Worm (Caenorhabditis elegans) whole organism, L1 larva: ENCODE measurements around the gene cyp-13A12.

Experiments
- C04F5.9 ChIP-seq: sonication (generic microtip); optimal IDR thresholded peaks from 2 replicates; lab custom pipeline; 2016; ENCODE audit warnings: missing genetic modification characterization, missing compliant biosample characterization
- C16A3.4 ChIP-seq: fragments of 150-350 bp; optimal IDR thresholded peaks from 2 replicates; lab custom pipeline; 2014; ENCODE audit warnings: missing biosample characterization, missing genetic modification characterization
- C34B4.2 ChIP-seq: sonication (generic microtip); optimal IDR thresholded peaks from 2 replicates; lab custom pipeline; 2017; ENCODE audit warnings: mild to moderate bottlenecking, missing genetic modification characterization, missing compliant biosample characterization
- alr-1 ChIP-seq: fragments of 200-800 bp; sonication (Bioruptor generic); optimal IDR thresholded peaks from 2 replicates; lab custom pipeline; 2018; ENCODE audit warnings: borderline replicate concordance, mild to moderate bottlenecking, missing genetic modification characterization, missing compliant biosample characterization
- ama-1 ChIP-seq: fragments of 150-350 bp; optimal IDR thresholded peaks from 2 replicates; lab custom pipeline; 2014
- blmp-1 ChIP-seq: fragments of 150-350 bp; optimal IDR thresholded peaks from 2 replicates; lab custom pipeline; 2014; ENCODE audit warnings: missing biosample characterization, missing genetic modification characterization
- ceh-8 ChIP-seq: fragments of 200-800 bp; sonication (Bioruptor generic); optimal IDR thresholded peaks from 2 replicates; lab custom pipeline; 2018; ENCODE audit warnings: mild to moderate bottlenecking, missing genetic modification characterization, moderate library complexity, missing compliant biosample characterization
- ceh-82 ChIP-seq, 3 experiments: fragments of 150-350 bp in 1 of 3; sonication (generic microtip) in 2 of 3; optimal IDR thresholded peaks; 2 replicates each; lab custom pipeline; 2014 to 2017; ENCODE audit warnings: missing biosample characterization in 3 of 3, missing genetic modification characterization in 3 of 3
- ces-1 ChIP-seq: fragments of 150-350 bp; optimal IDR thresholded peaks from 2 replicates; lab custom pipeline; 2014; ENCODE audit warnings: missing biosample characterization, missing genetic modification reagents, missing genetic modification characterization
- dpl-1 ChIP-seq, 3 experiments: fragments of 150-350 bp in 2 of 3; sonication (generic microtip) in 1 of 3; optimal IDR thresholded peaks; 2 replicates each; lab custom pipeline; 2014 to 2017; ENCODE audit warnings: missing biosample characterization in 3 of 3, missing genetic modification characterization in 3 of 3, missing genetic modification reagents in 3 of 3
- dsc-1 ChIP-seq: sonication (generic microtip); optimal IDR thresholded peaks from 2 replicates; lab custom pipeline; 2016; ENCODE audit warnings: mild to moderate bottlenecking, missing genetic modification characterization, missing compliant biosample characterization
- efl-1 ChIP-seq, 4 experiments: fragments of 150-350 bp; optimal IDR thresholded peaks in 3 of 4; peaks in 1 of 4; 1 replicate in 1 of 4; 2 replicates in 3 of 4; lab custom pipeline; 2014; ENCODE audit warnings: missing biosample characterization in 2 of 4, missing genetic modification characterization in 2 of 4, missing genetic modification reagents in 2 of 4
- elt-2 ChIP-seq: sonication (generic microtip); optimal IDR thresholded peaks from 2 replicates; lab custom pipeline; 2016; ENCODE audit warnings: missing genetic modification characterization, mild to moderate bottlenecking, inconsistent platforms, missing compliant biosample characterization, missing genetic modification reagents
- elt-3 ChIP-seq, 6 experiments: fragments of 150-350 bp in 1 of 6; sonication (generic microtip); optimal IDR thresholded peaks; 2 replicates each; lab custom pipeline; 2017 to 2018; ENCODE audit warnings: missing biosample characterization in 6 of 6, missing genetic modification characterization in 6 of 6, inconsistent platforms in 1 of 6
- fkh-10 ChIP-seq: sonication (generic microtip); optimal IDR thresholded peaks from 2 replicates; lab custom pipeline; 2017; ENCODE audit warnings: missing biosample characterization, missing genetic modification reagents, missing genetic modification characterization
- fkh-4 ChIP-seq: sonication (generic microtip); optimal IDR thresholded peaks from 2 replicates; lab custom pipeline; 2016; ENCODE audit warnings: missing compliant biosample characterization, missing genetic modification characterization, borderline replicate concordance
- hlh-17 ChIP-seq: fragments of 200-800 bp; sonication (Bioruptor generic); optimal IDR thresholded peaks from 2 replicates; lab custom pipeline; 2018; ENCODE audit warnings: missing genetic modification characterization, mild to moderate bottlenecking, missing compliant biosample characterization, moderate library complexity, borderline replicate concordance
- hpl-2 ChIP-seq: fragments of 150-350 bp; optimal IDR thresholded peaks from 2 replicates; lab custom pipeline; 2014; ENCODE audit warnings: missing biosample characterization, missing genetic modification reagents, missing genetic modification characterization
- irx-1 ChIP-seq: sonication (generic microtip); optimal IDR thresholded peaks from 2 replicates; lab custom pipeline; 2016; ENCODE audit warnings: missing genetic modification characterization, missing compliant biosample characterization
- isw-1 ChIP-seq: fragments of 200-800 bp; sonication (Bioruptor generic); IDR thresholded peaks from 2 replicates; pipeline ENCODE4 v1.3.6; 2022; ENCODE audit warnings: missing genetic modification characterization, missing compliant biosample characterization
- jun-1 ChIP-seq: fragments of 150-350 bp; optimal IDR thresholded peaks from 2 replicates; lab custom pipeline; 2014; ENCODE audit warnings: missing biosample characterization, missing genetic modification reagents, missing genetic modification characterization
- lin-15B ChIP-seq: fragments of 150-350 bp; sonication (generic microtip); optimal IDR thresholded peaks from 3 replicates; lab custom pipeline; 2014; ENCODE audit warnings: missing biosample characterization, missing genetic modification characterization
- lin-35 ChIP-seq, 2 experiments: fragments of 150-350 bp; optimal IDR thresholded peaks; 2 replicates each; lab custom pipeline; 2014; ENCODE audit warnings: missing biosample characterization in 2 of 2, missing genetic modification characterization in 2 of 2, missing genetic modification reagents in 2 of 2
- lsy-2 ChIP-seq, 2 experiments: fragments of 150-350 bp; optimal IDR thresholded peaks; 2 replicates each; lab custom pipeline; 2014; ENCODE audit warnings: missing biosample characterization in 2 of 2, missing genetic modification characterization in 2 of 2
- mab-9 ChIP-seq: fragments of 200-800 bp; sonication (Bioruptor generic); IDR thresholded peaks from 2 replicates; pipeline ENCODE4 v1.3.6; 2022; ENCODE audit warnings: missing genetic modification reagents, missing genetic modification characterization, missing compliant biosample characterization
- mep-1 ChIP-seq: fragments of 150-350 bp; optimal IDR thresholded peaks from 2 replicates; lab custom pipeline; 2014; ENCODE audit warnings: missing biosample characterization, missing genetic modification characterization
- nhr-12 ChIP-seq: sonication (generic microtip); optimal IDR thresholded peaks from 2 replicates; lab custom pipeline; 2017; ENCODE audit warnings: missing biosample characterization, missing genetic modification characterization
- nhr-19 ChIP-seq: fragments of 200-800 bp; sonication (Bioruptor generic); conservative IDR thresholded peaks from 2 replicates; pipeline ENCODE4 v1.3.6; 2022; ENCODE audit warnings: missing genetic modification characterization, missing compliant biosample characterization
- nhr-20 ChIP-seq: sonication (generic microtip); optimal IDR thresholded peaks from 2 replicates; lab custom pipeline; 2016; ENCODE audit warnings: mild to moderate bottlenecking, missing genetic modification characterization, missing compliant biosample characterization
- nhr-28 ChIP-seq: fragments of 150-350 bp; optimal IDR thresholded peaks from 2 replicates; lab custom pipeline; 2014; ENCODE audit warnings: missing biosample characterization, missing genetic modification characterization
- nhr-47 ChIP-seq: sonication (generic microtip); optimal IDR thresholded peaks from 2 replicates; lab custom pipeline; 2016; ENCODE audit warnings: mild to moderate bottlenecking, missing genetic modification characterization, moderate library complexity, missing compliant biosample characterization
- nhr-84 ChIP-seq: sonication (generic microtip); optimal IDR thresholded peaks from 2 replicates; lab custom pipeline; 2017; ENCODE audit warnings: missing biosample characterization, missing genetic modification characterization
- nhr-85 ChIP-seq: sonication (generic microtip); peaks from one replicate; lab custom pipeline; 2016; ENCODE audit warnings: missing genetic modification characterization, inconsistent platforms, missing compliant biosample characterization
- pax-3 ChIP-seq: fragments of 200-800 bp; sonication (Bioruptor generic); optimal IDR thresholded peaks from 2 replicates; lab custom pipeline; 2018; ENCODE audit warnings: mild to moderate bottlenecking, missing genetic modification characterization, moderate library complexity, missing compliant biosample characterization
- pqm-1 ChIP-seq: sonication (generic microtip); optimal IDR thresholded peaks from 3 replicates; lab custom pipeline; 2017; ENCODE audit warnings: missing biosample characterization, missing genetic modification characterization
- skn-1 ChIP-seq: fragments of 150-350 bp; optimal IDR thresholded peaks from 2 replicates; lab custom pipeline; 2014; ENCODE audit warnings: missing biosample characterization, missing genetic modification characterization
- snpc-4 ChIP-seq: fragments of 150-350 bp; optimal IDR thresholded peaks from 2 replicates; lab custom pipeline; 2014; ENCODE audit warnings: missing biosample characterization, missing genetic modification characterization
- snu-23 ChIP-seq: sonication (generic microtip); optimal IDR thresholded peaks from 2 replicates; lab custom pipeline; 2016; ENCODE audit warnings: missing genetic modification characterization, missing compliant biosample characterization
- sup-37 ChIP-seq: fragments of 200-800 bp; sonication (Bioruptor generic); optimal IDR thresholded peaks from 2 replicates; lab custom pipeline; 2018; ENCODE audit warnings: mild to moderate bottlenecking, missing genetic modification characterization, missing compliant biosample characterization
- unc-30 ChIP-seq: sonication (generic microtip); optimal IDR thresholded peaks from 2 replicates; lab custom pipeline; 2017; ENCODE audit warnings: missing biosample characterization, missing genetic modification characterization
- xbp-1 ChIP-seq: sonication (generic microtip); optimal IDR thresholded peaks from 2 replicates; lab custom pipeline; 2016; ENCODE audit warnings: missing genetic modification characterization, missing compliant biosample characterization
- zag-1 ChIP-seq: fragments of 150-350 bp; optimal IDR thresholded peaks from 2 replicates; lab custom pipeline; 2014; ENCODE audit warnings: missing biosample characterization, missing genetic modification characterization
- zip-4 ChIP-seq: fragments of 200-800 bp; sonication (Bioruptor generic); optimal IDR thresholded peaks from 2 replicates; lab custom pipeline; 2018; ENCODE audit warnings: mild to moderate bottlenecking, missing genetic modification characterization, moderate library complexity, missing compliant biosample characterization
- ztf-11 ChIP-seq, 2 experiments: sonication (generic microtip); optimal IDR thresholded peaks; 2 replicates each; lab custom pipeline; 2016 to 2017; ENCODE audit warnings: missing genetic modification characterization in 2 of 2, missing biosample characterization in 1 of 2, missing compliant biosample characterization in 1 of 2

Gene cyp-13A12

ce11 chrIII:13024281-13024680 lies at the start of gene cyp-13A12:
TSS of gene cyp-13A12 (plus strand) at chrIII:13024547.
- TF ChIP-seq elt-2 (tag; lab: Kevin White, UChicago) (peak; percentile 20), lin-35 (GFP tag; optimal IDR thresholded peaks at IDR 0.05; lab: Kevin White, UChicago) (peak in 1 of 2 experiments; percentile 8), lsy-2 (tag; optimal IDR thresholded peaks at IDR 0.05; lab: Kevin White, UChicago) (no peak), ama-1 (lab: Kevin White, UChicago) (no peak), pax-3 (tag; lab: Kevin White, UChicago) (no peak)

ce11 chrIII:12977559-12977958 lies 46.8 kb upstream of the cyp-13A12 start, which contains the start of gene ZK1010.2:
TSS of gene ZK1010.2 (minus strand) at chrIII:12977862.
- TF ChIP-seq pqm-1 (tag; lab: Kevin White, UChicago) (no peak), fkh-10 (GFP tag; lab: Kevin White, UChicago) (no peak), ztf-11 (tag; optimal IDR thresholded peaks at IDR 0.05; lab: Kevin White, UChicago) (no peak), sup-37 (GFP tag; lab: Kevin White, UChicago) (no peak), mab-9 (GFP tag; lab: Robert Waterston, UW) (0 out of 2 replicates have a peak, but pooled peaks have one; percentile 33), elt-2 (tag; lab: Kevin White, UChicago) (no peak), dsc-1 (no peak), nhr-28 (tag; lab: Kevin White, UChicago) (no peak), nhr-47 (peak; percentile 28), alr-1 (tag; lab: Kevin White, UChicago) (no peak), nhr-85 (tag; lab: Kevin White, UChicago) (no peak), C34B4.2 (tag; lab: Kevin White, UChicago) (no peak), blmp-1 (tag; lab: Kevin White, UChicago) (no peak), xbp-1 (no peak), fkh-4 (tag; lab: Kevin White, UChicago) (no peak), snpc-4 (tag; lab: Kevin White, UChicago) (no peak), mep-1 (tag; lab: Kevin White, UChicago) (no peak), ceh-8 (GFP tag; lab: Kevin White, UChicago) (no peak), lsy-2 (tag; optimal IDR thresholded peaks at IDR 0.05; lab: Kevin White, UChicago) (peak in 1 of 2 experiments; percentile 4), skn-1 (tag; lab: Kevin White, UChicago) (no peak), unc-30 (tag; lab: Kevin White, UChicago) (no peak)

- TF ChIP-seq ztf-11 (tag; optimal IDR thresholded peaks at IDR 0.05; lab: Kevin White, UChicago), result peak in 1 of 2 experiments; percentile 64
- no peak for TF ChIP-seq zag-1 (tag; lab: Kevin White, UChicago)
- TF ChIP-seq lsy-2 (tag; optimal IDR thresholded peaks at IDR 0.05; lab: Kevin White, UChicago), result peak; percentile 100
- TF ChIP-seq hlh-17, result no peak
- TF ChIP-seq pqm-1 (tag; lab: Kevin White, UChicago), result no peak
- TF ChIP-seq lin-15B (tag; lab: Kevin White, UChicago), result peak; percentile 69
- peak; percentile 44 for TF ChIP-seq sup-37 (GFP tag; lab: Kevin White, UChicago)
- peak; percentile 85 for TF ChIP-seq nhr-19 (GFP tag; lab: Robert Waterston, UW)
- TF ChIP-seq snu-23 (GFP tag; lab: Kevin White, UChicago), result peak; percentile 97
- peak; percentile 69 for TF ChIP-seq zip-4 (GFP tag; lab: Kevin White, UChicago)
- peak; percentile 86 for TF ChIP-seq nhr-20 (tag; lab: Kevin White, UChicago)
- TF ChIP-seq C04F5.9 (tag; lab: Kevin White, UChicago), result peak; percentile 57
- peak; percentile 91 to 98 (median 93) for TF ChIP-seq ceh-82 (tag; optimal IDR thresholded peaks at IDR 0.05; lab: Kevin White, UChicago)
- TF ChIP-seq dsc-1, result peak; percentile 93
- TF ChIP-seq C16A3.4, result peak; percentile 87
- peak; percentile 83 to 91 for TF ChIP-seq lin-35 (GFP tag; optimal IDR thresholded peaks at IDR 0.05; lab: Kevin White, UChicago)
- peak; percentile 78 to 84 (median 84) for TF ChIP-seq dpl-1 (GFP tag; optimal IDR thresholded peaks at IDR 0.05; lab: Kevin White, UChicago)
- peak in 3 of 6 experiments; percentile 2 to 78 (median 76) for TF ChIP-seq elt-3 (tag; optimal IDR thresholded peaks at IDR 0.05; lab: Kevin White, UChicago)
- TF ChIP-seq nhr-47, result peak; percentile 93
- peak; percentile 85 for TF ChIP-seq isw-1 (GFP tag; lab: Robert Waterston, UW)
- TF ChIP-seq nhr-12, result no peak
- TF ChIP-seq irx-1, result peak; percentile 83
- TF ChIP-seq nhr-84 (tag; lab: Kevin White, UChicago), result no peak
- TF ChIP-seq efl-1 (optimal IDR thresholded peaks at IDR 0.05; lab: Kevin White, UChicago), result peak; percentile 88 to 91
- TF ChIP-seq efl-1 (GFP tag; optimal IDR thresholded peaks at IDR 0.05 in 1 of 2; lab: Kevin White, UChicago), result peak; percentile 82 to 98
- no peak for TF ChIP-seq unc-30 (tag; lab: Kevin White, UChicago)
- TF ChIP-seq ama-1 (lab: Kevin White, UChicago), result peak; percentile 26
- TF ChIP-seq hpl-2 (GFP tag; lab: Kevin White, UChicago), result peak; percentile 72
- no peak for TF ChIP-seq ces-1 (GFP tag; lab: Kevin White, UChicago)
- peak; percentile 45 for TF ChIP-seq snpc-4 (tag; lab: Kevin White, UChicago)
- peak; percentile 87 for TF ChIP-seq jun-1
- peak; percentile 59 for TF ChIP-seq mab-9 (GFP tag; lab: Robert Waterston, UW)
These were observed 45.7 kb upstream of the cyp-13A12 start, which contains the start of the genes ubq-2 and frg-1 for ce11 chrIII:12978473-12979174. TSS of gene ubq-2 (minus strand) at chrIII:12978523. TSS of gene frg-1 (plus strand) at chrIII:12979162.
